Worm (Caenorhabditis elegans) whole organism, late embryonic: Measurements from ENCODE around the gene C23H4.8.

ENCODE experiments used
- F13H6.1 ChIP-seq: sonication (generic microtip); optimal IDR thresholded peaks from 2 replicates; lab custom pipeline; 2016; ENCODE audit warnings: missing genetic modification characterization, missing compliant biosample characterization
- K02D7.2 ChIP-seq: sonication (generic microtip); optimal IDR thresholded peaks from 2 replicates; lab custom pipeline; 2017; ENCODE audit warnings: mild to moderate bottlenecking, missing genetic modification characterization, missing compliant biosample characterization
- ama-1 ChIP-seq: fragments of 150-350 bp; optimal IDR thresholded peaks from 2 replicates; lab custom pipeline; 2014
- elt-2 ChIP-seq: sonication (generic microtip); optimal IDR thresholded peaks from 2 replicates; lab custom pipeline; 2016; ENCODE audit warnings: missing genetic modification reagents, missing genetic modification characterization, missing compliant biosample characterization
- ets-4 ChIP-seq: sonication (generic microtip); optimal IDR thresholded peaks from 2 replicates; lab custom pipeline; 2016; ENCODE audit warnings: missing genetic modification characterization, missing compliant biosample characterization
- gmeb-2 ChIP-seq: sonication (generic microtip); optimal IDR thresholded peaks from 2 replicates; lab custom pipeline; 2016; ENCODE audit warnings: missing genetic modification characterization, inconsistent platforms, missing compliant biosample characterization
- nfya-1 ChIP-seq: sonication (generic microtip); optimal IDR thresholded peaks from 2 replicates; lab custom pipeline; 2017; ENCODE audit warnings: missing genetic modification characterization, mild to moderate bottlenecking, missing compliant biosample characterization, antibody characterized with exemption, moderate library complexity
- nhr-11 ChIP-seq: fragments of 150-350 bp; optimal IDR thresholded peaks from 2 replicates; lab custom pipeline; 2014; ENCODE audit warnings: missing biosample characterization, missing genetic modification characterization
- pag-3 ChIP-seq: sonication (generic microtip); optimal IDR thresholded peaks from 2 replicates; lab custom pipeline; 2016; ENCODE audit warnings: missing compliant biosample characterization, missing genetic modification characterization, borderline replicate concordance
- pha-2 ChIP-seq: sonication (generic microtip); optimal IDR thresholded peaks from 2 replicates; lab custom pipeline; 2017; ENCODE audit warnings: mild to moderate bottlenecking, missing genetic modification characterization, missing compliant biosample characterization
- pha-4 ChIP-seq: fragments of 150-350 bp; optimal IDR thresholded peaks from 2 replicates; lab custom pipeline; 2018; ENCODE audit warnings: missing biosample characterization, missing genetic modification reagents, missing genetic modification characterization
- pros-1 ChIP-seq: fragments of 150-350 bp; optimal IDR thresholded peaks from 2 replicates; lab custom pipeline; 2014; ENCODE audit warnings: missing biosample characterization, missing genetic modification reagents, missing genetic modification characterization
- rnt-1 ChIP-seq: sonication (generic microtip); optimal IDR thresholded peaks from 2 replicates; lab custom pipeline; 2016; ENCODE audit warnings: missing genetic modification characterization, missing compliant biosample characterization
- unc-86 ChIP-seq: sonication (generic microtip); optimal IDR thresholded peaks from 2 replicates; lab custom pipeline; 2016; ENCODE audit warnings: missing genetic modification characterization, missing compliant biosample characterization

DNA sequence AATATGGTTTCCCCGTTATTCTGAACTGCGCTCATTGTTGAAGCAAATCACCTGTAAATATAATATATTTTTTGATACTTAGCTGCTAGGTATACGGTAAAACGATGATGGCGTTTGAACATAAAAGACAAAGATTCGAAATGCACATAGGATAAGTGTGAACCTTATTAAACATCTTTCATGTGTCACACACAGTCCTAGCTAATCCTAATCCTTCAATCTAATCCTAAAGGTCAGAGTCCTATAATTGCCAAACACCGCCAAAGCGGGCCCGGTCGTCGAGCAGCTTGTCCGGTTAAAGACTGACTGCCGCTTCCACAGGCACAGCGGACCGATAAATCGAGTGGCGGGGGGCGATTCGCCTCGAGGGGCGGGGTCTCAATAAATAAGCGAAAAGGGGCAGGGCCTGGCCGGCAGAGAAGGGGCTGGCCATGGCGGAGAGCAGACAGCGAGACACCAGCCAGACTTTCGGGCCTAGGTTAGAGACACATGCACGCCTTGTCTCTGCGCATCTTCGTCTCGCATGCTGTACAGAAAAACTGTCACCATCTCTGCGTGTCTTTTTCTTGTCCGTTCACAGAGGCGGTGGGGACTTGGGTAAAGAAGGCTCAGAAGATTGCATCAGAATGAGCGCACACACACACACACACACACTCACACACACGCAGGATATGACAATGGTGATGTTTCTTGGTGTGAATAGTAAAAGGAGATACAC lies 45.3 kb upstream of the C23H4.8 start, which contains the start of gene F57G12.1:
- TF ChIP-seq pag-3 (tag; lab: Kevin White, UChicago) (no peak), ets-4 (tag; lab: Kevin White, UChicago) (no peak), K02D7.2 (tag; lab: Kevin White, UChicago) (no peak), gmeb-2 (no peak), elt-2 (tag; lab: Kevin White, UChicago) (peak; percentile 50), unc-86 (tag; lab: Kevin White, UChicago) (no peak), rnt-1 (tag; lab: Kevin White, UChicago) (peak; percentile 27), nfya-1 (peak; percentile 84), pros-1 (tag; lab: Kevin White, UChicago) (no peak), pha-4 (tag; lab: Kevin White, UChicago) (no peak), F13H6.1 (tag; lab: Kevin White, UChicago) (peak; percentile 20), nhr-11 (tag; lab: Kevin White, UChicago) (no peak), ama-1 (lab: Kevin White, UChicago) (peak; percentile 78), pha-2 (tag; lab: Kevin White, UChicago) (no peak)
